Fruit fly (Drosophila melanogaster) whole organism, embryonic: ENCODE results near the gene Obp99c.

ENCODE experiments used
- CG10366 ChIP-seq: fragments of 200-800 bp; sonication (Bioruptor generic); IDR thresholded peaks from 2 replicates; pipeline ENCODE4 v1.3.6; 2022; ENCODE audit warnings: missing biosample characterization, missing genetic modification characterization
- CG11696 ChIP-seq: fragments of 200-800 bp; sonication (Bioruptor generic); IDR thresholded peaks from 2 replicates; pipeline ENCODE4 v1.3.6; 2022; ENCODE audit warnings: missing biosample characterization, missing genetic modification characterization
- CG12104 ChIP-seq: fragments of 200-800 bp; sonication (Bioruptor generic); optimal IDR thresholded peaks from 3 replicates; lab custom pipeline; 2016; ENCODE audit warnings: missing biosample characterization, missing genetic modification characterization
- CG12769 ChIP-seq: fragments of 200-800 bp; sonication (Bioruptor generic); optimal IDR thresholded peaks from 2 replicates; lab custom pipeline; 2019; ENCODE audit warnings: missing biosample characterization, mild to moderate bottlenecking, missing genetic modification characterization, moderate library complexity
- CG12942 ChIP-seq: fragments of 200-800 bp; sonication (Bioruptor generic); optimal IDR thresholded peaks from 3 replicates; lab custom pipeline; 2016; ENCODE audit warnings: missing biosample characterization, missing genetic modification characterization
- CG13624 ChIP-seq: fragments of 200-800 bp; sonication (Bioruptor generic); optimal IDR thresholded peaks from 2 replicates; lab custom pipeline; 2016; ENCODE audit warnings: missing biosample characterization, missing genetic modification characterization
- CG14860 ChIP-seq: fragments of 200-800 bp; sonication (Bioruptor generic); IDR thresholded peaks from 3 replicates; pipeline ENCODE4 v1.3.6; 2022; ENCODE audit warnings: missing biosample characterization, missing genetic modification characterization; ENCODE audit not compliant: partially characterized antibody
- CG15011 ChIP-seq: fragments of 200-800 bp; sonication (Bioruptor generic); optimal IDR thresholded peaks from 3 replicates; lab custom pipeline; 2018; ENCODE audit warnings: missing biosample characterization, mild to moderate bottlenecking, missing genetic modification characterization
- CG15601 ChIP-seq: fragments of 200-800 bp; sonication (Bioruptor generic); optimal IDR thresholded peaks from 3 replicates; lab custom pipeline; 2019; ENCODE audit warnings: missing biosample characterization, mild to moderate bottlenecking, missing genetic modification characterization, moderate library complexity
- CG1602 ChIP-seq: fragments of 200-800 bp; sonication (Bioruptor generic); optimal IDR thresholded peaks from 3 replicates; lab custom pipeline; 2016; ENCODE audit warnings: missing biosample characterization, missing genetic modification characterization
- CG1647 ChIP-seq: fragments of 200-800 bp; sonication (Bioruptor generic); optimal IDR thresholded peaks from 3 replicates; lab custom pipeline; 2016; ENCODE audit warnings: missing biosample characterization, missing genetic modification characterization
- CG17361 ChIP-seq: fragments of 200-800 bp; sonication (Bioruptor generic); IDR thresholded peaks from 3 replicates; pipeline ENCODE4 v1.3.6; 2022; ENCODE audit warnings: missing biosample characterization, missing genetic modification characterization
- CG17829 ChIP-seq: fragments of 200-800 bp; optimal IDR thresholded peaks from 2 replicates; lab custom pipeline; 2019; ENCODE audit warnings: missing biosample characterization, mild to moderate bottlenecking, missing genetic modification characterization, moderate library complexity
- CG18011 ChIP-seq: fragments of 200-800 bp; sonication (Bioruptor generic); optimal IDR thresholded peaks from 2 replicates; lab custom pipeline; 2017; ENCODE audit warnings: missing biosample characterization, missing genetic modification characterization, mild to moderate bottlenecking, moderate library complexity, missing genotype
- CG2199 ChIP-seq: fragments of 200-800 bp; sonication (Bioruptor generic); IDR thresholded peaks from 3 replicates; pipeline ENCODE4 v1.3.6; 2022; ENCODE audit warnings: missing biosample characterization, missing genetic modification characterization
- CG3065 ChIP-seq: fragments of 200-800 bp; sonication (Bioruptor generic); optimal IDR thresholded peaks from 2 replicates; lab custom pipeline; 2016; ENCODE audit warnings: missing biosample characterization, missing genetic modification characterization
- CG4282 ChIP-seq: fragments of 200-800 bp; sonication (Bioruptor generic); optimal IDR thresholded peaks from 2 replicates; lab custom pipeline; 2016; ENCODE audit warnings: missing biosample characterization, missing genetic modification characterization
- CG4854 ChIP-seq: fragments of 200-800 bp; sonication (Bioruptor generic); optimal IDR thresholded peaks from 2 replicates; lab custom pipeline; 2016; ENCODE audit warnings: missing biosample characterization, missing genetic modification characterization, inconsistent platforms
- CG6175 ChIP-seq: fragments of 200-800 bp; sonication (Bioruptor generic); IDR thresholded peaks from 3 replicates; pipeline ENCODE4 v1.3.6; 2022; ENCODE audit warnings: missing biosample characterization, missing genetic modification characterization
- CG8290 ChIP-seq, 3 experiments: fragments of 200-800 bp; sonication (Bioruptor generic); optimal IDR thresholded peaks; 2 replicates each; lab custom pipeline; 2016 to 2019; ENCODE audit warnings: missing biosample characterization in 3 of 3, missing genetic modification characterization in 3 of 3, mild to moderate bottlenecking in 2 of 3, moderate library complexity in 1 of 3
- CG8388 ChIP-seq: fragments of 200-800 bp; sonication (Bioruptor generic); optimal IDR thresholded peaks from 2 replicates; lab custom pipeline; 2019; ENCODE audit warnings: missing biosample characterization, mild to moderate bottlenecking, missing genetic modification characterization, moderate library complexity
- CG9609 ChIP-seq: fragments of 200-800 bp; sonication (Bioruptor generic); optimal IDR thresholded peaks from 3 replicates; lab custom pipeline; 2016; ENCODE audit warnings: missing biosample characterization, missing genetic modification characterization
- Doc3 ChIP-seq: fragments of 200-800 bp; sonication (Bioruptor generic); IDR thresholded peaks from 3 replicates; pipeline ENCODE4 v1.3.6; 2022; ENCODE audit warnings: missing biosample characterization, missing genetic modification characterization; ENCODE audit not compliant: partially characterized antibody
- HLH4C ChIP-seq: fragments of 200-800 bp; sonication (Bioruptor generic); IDR thresholded peaks from 3 replicates; pipeline ENCODE4 v1.3.6; 2022; ENCODE audit warnings: missing biosample characterization, missing genetic modification characterization; ENCODE audit not compliant: partially characterized antibody
- HLHmδ ChIP-seq: fragments of 200-800 bp; sonication (Bioruptor generic); optimal IDR thresholded peaks from 2 replicates; lab custom pipeline; 2018; ENCODE audit warnings: missing biosample characterization, mild to moderate bottlenecking, missing genetic modification characterization, moderate library complexity
- Hmx ChIP-seq: fragments of 200-800 bp; sonication (Bioruptor generic); optimal IDR thresholded peaks from 2 replicates; lab custom pipeline; 2016; ENCODE audit warnings: missing biosample characterization, missing genetic modification characterization
- Hr3 ChIP-seq: fragments of 200-800 bp; sonication (Bioruptor generic); optimal IDR thresholded peaks from 3 replicates; lab custom pipeline; 2016; ENCODE audit warnings: missing biosample characterization, missing genetic modification characterization
- Hr51 ChIP-seq, 2 experiments: fragments of 200-800 bp; sonication (Bioruptor generic); optimal IDR thresholded peaks; 2 replicates in 1 of 2; 3 replicates in 1 of 2; lab custom pipeline; 2016 to 2018; ENCODE audit warnings: missing biosample characterization in 2 of 2, missing genetic modification characterization in 2 of 2, mild to moderate bottlenecking in 1 of 2, moderate library complexity in 1 of 2
- Hr78 ChIP-seq, 2 experiments: fragments of 200-800 bp in 1 of 2; fragments of >200 bp in 1 of 2; sonication (Bioruptor generic) in 1 of 2; optimal IDR thresholded peaks; 2 replicates each; lab custom pipeline; 2017 to 2019; ENCODE audit warnings: missing biosample characterization in 2 of 2, missing genetic modification characterization in 2 of 2, mild to moderate bottlenecking in 1 of 2, moderate library complexity in 1 of 2
- Lim3 ChIP-seq: fragments of 200-800 bp; sonication (Bioruptor generic); IDR thresholded peaks from 2 replicates; pipeline ENCODE4 v1.3.6; 2022; ENCODE audit warnings: missing biosample characterization, missing genetic modification characterization
- NFAT ChIP-seq: fragments of 200-800 bp; sonication (Bioruptor generic); IDR thresholded peaks from 2 replicates; pipeline ENCODE4 v1.3.6; 2022; ENCODE audit warnings: missing biosample characterization, missing genetic modification characterization
- Ptx1 ChIP-seq: fragments of 200-800 bp; sonication (Bioruptor generic); IDR thresholded peaks from 2 replicates; pipeline ENCODE4 v1.3.6; 2022; ENCODE audit warnings: missing biosample characterization, missing genetic modification characterization
- Vsx1 ChIP-seq: fragments of 200-800 bp; sonication (Bioruptor generic); optimal IDR thresholded peaks from 2 replicates; lab custom pipeline; 2017; ENCODE audit warnings: missing biosample characterization, mild to moderate bottlenecking, missing genetic modification characterization, missing genetic modification reagents
- Xrp1 ChIP-seq: fragments of 200-800 bp; sonication (Bioruptor generic); IDR thresholded peaks from 2 replicates; pipeline ENCODE4 v1.3.6; 2022; ENCODE audit warnings: missing biosample characterization, missing genetic modification characterization
- ac ChIP-seq: fragments of 200-800 bp; sonication (Bioruptor generic); optimal IDR thresholded peaks from 3 replicates; lab custom pipeline; 2017; ENCODE audit warnings: missing biosample characterization, mild to moderate bottlenecking, missing genetic modification characterization
- amos ChIP-seq: fragments of 200-800 bp; sonication (Bioruptor generic); IDR thresholded peaks from 2 replicates; pipeline ENCODE4 v1.3.6; 2022; ENCODE audit warnings: missing biosample characterization, missing genetic modification characterization; ENCODE audit not compliant: partially characterized antibody
- ash1 ChIP-seq: fragments of 200-800 bp; sonication (Bioruptor generic); optimal IDR thresholded peaks from 2 replicates; lab custom pipeline; 2018; ENCODE audit warnings: missing biosample characterization, mild to moderate bottlenecking, missing genetic modification characterization
- az2 ChIP-seq: fragments of 200-800 bp; sonication (Bioruptor generic); optimal IDR thresholded peaks from 3 replicates; lab custom pipeline; 2016; ENCODE audit warnings: missing biosample characterization, missing genetic modification characterization
- da ChIP-seq: fragments of 200-800 bp; sonication (Bioruptor generic); optimal IDR thresholded peaks from 2 replicates; lab custom pipeline; 2016; ENCODE audit warnings: missing biosample characterization, missing genetic modification characterization
- dimm ChIP-seq: fragments of 200-800 bp; sonication (Bioruptor generic); IDR thresholded peaks from 2 replicates; pipeline ENCODE4 v1.3.6; 2022; ENCODE audit warnings: missing biosample characterization, missing genetic modification characterization
- insv ChIP-seq, 2 experiments: fragments of 200-800 bp; sonication (Bioruptor generic); optimal IDR thresholded peaks; 3 replicates each; lab custom pipeline; 2016 to 2018; ENCODE audit warnings: missing biosample characterization in 2 of 2, missing genetic modification characterization in 2 of 2
- inv ChIP-seq: fragments of 200-800 bp; sonication (Bioruptor generic); IDR thresholded peaks from 2 replicates; pipeline ENCODE4 v1.3.6; 2022; ENCODE audit warnings: missing biosample characterization, missing genetic modification characterization; ENCODE audit not compliant: partially characterized antibody
- jumu ChIP-seq: fragments of 200-800 bp; sonication (Bioruptor generic); optimal IDR thresholded peaks from 3 replicates; lab custom pipeline; 2016; ENCODE audit warnings: missing biosample characterization, missing genetic modification characterization
- nerfin-1 ChIP-seq: fragments of 200-800 bp; sonication (Bioruptor generic); optimal IDR thresholded peaks from 3 replicates; lab custom pipeline; 2019; ENCODE audit warnings: missing biosample characterization, mild to moderate bottlenecking, missing genetic modification characterization, moderate library complexity
- pan ChIP-seq, 4 experiments: fragments of >200 bp in 3 of 4; fragments of 200-800 bp in 1 of 4; sonication (Bioruptor generic) in 1 of 4; optimal IDR thresholded peaks in 3 of 4; IDR thresholded peaks in 1 of 4; 2 replicates each; pipeline versions ENCODE4 v1.3.6 to Lab custom; 2017 to 2022; ENCODE audit warnings: missing biosample characterization in 2 of 4, missing genetic modification characterization in 2 of 4, mixed read lengths in 1 of 4
- phol ChIP-seq: fragments of 200-800 bp; sonication (Bioruptor generic); optimal IDR thresholded peaks from 3 replicates; lab custom pipeline; 2018; ENCODE audit warnings: missing biosample characterization, mild to moderate bottlenecking, missing genetic modification characterization, moderate library complexity
- schlank ChIP-seq: fragments of 200-800 bp; sonication (Bioruptor generic); optimal IDR thresholded peaks from 2 replicates; lab custom pipeline; 2018; ENCODE audit warnings: missing biosample characterization, mild to moderate bottlenecking, missing genetic modification characterization
- twi ChIP-seq: fragments of 200-800 bp; optimal IDR thresholded peaks from 2 replicates; lab custom pipeline; 2019; ENCODE audit warnings: missing biosample characterization, mild to moderate bottlenecking, missing genetic modification characterization, moderate library complexity

Obp99c gene

dm6 chr3R:29716782-29717317 is 27.7 kb upstream of the Obp99c start, which contains the start of gene Obp99b (continued):
- no peak for TF ChIP-seq Lim3 (GFP tag; lab: Robert Waterston, UW)
- TF ChIP-seq Hr51 (GFP tag; optimal IDR thresholded peaks at IDR 0.05; lab: Kevin White, UChicago): peak; percentile 42 to 66
- TF ChIP-seq ac (GFP tag; lab: Kevin White, UChicago): peak; percentile 83
- peak; percentile 76 for TF ChIP-seq CG9609 (GFP tag; lab: Kevin White, UChicago)
- peak; percentile 68; the same call in 2 of the 3 replicates for TF ChIP-seq CG6175 (GFP tag; lab: Robert Waterston, UW)
- TF ChIP-seq CG3065 (GFP tag; lab: Kevin White, UChicago): peak; percentile 42
- peak; percentile 90 for TF ChIP-seq NFAT
- TF ChIP-seq CG8388 (GFP tag; lab: Kevin White, UChicago): peak; percentile 53
- peak; percentile 73 for TF ChIP-seq Xrp1
- peak; percentile 45 for TF ChIP-seq CG12769 (tag; lab: Kevin White, UChicago)
- no peak for TF ChIP-seq ash1
- peak; percentile 77 for TF ChIP-seq CG17829 (tag; lab: Kevin White, UChicago)
- TF ChIP-seq Hr78 (GFP tag; optimal IDR thresholded peaks at IDR 0.05; lab: Kevin White, UChicago): no peak
- no peak for TF ChIP-seq HLH4C (GFP tag; lab: Robert Waterston, UW)
- TF ChIP-seq CG11696 (GFP tag; lab: Robert Waterston, UW): peak; percentile 61
- peak; percentile 63 for TF ChIP-seq CG12104 (GFP tag; lab: Kevin White, UChicago)
- no peak for TF ChIP-seq amos (GFP tag; lab: Robert Waterston, UW)
- no peak for TF ChIP-seq dimm (GFP tag; lab: Robert Waterston, UW)
- TF ChIP-seq CG4854 (GFP tag; lab: Kevin White, UChicago): peak; percentile 66
- TF ChIP-seq twi (tag; lab: Kevin White, UChicago): peak; percentile 53
- TF ChIP-seq HLHmδ: peak; percentile 99
- peak; percentile 14 for TF ChIP-seq CG4282 (GFP tag; lab: Kevin White, UChicago)
- peak; percentile 60 for TF ChIP-seq CG12942 (GFP tag; lab: Kevin White, UChicago)
- TF ChIP-seq CG10366 (GFP tag; lab: Robert Waterston, UW): peak; percentile 71
- peak; percentile 39; the same call in 2 of the 3 replicates for TF ChIP-seq CG17361 (GFP tag; lab: Robert Waterston, UW)
- TF ChIP-seq phol (tag; lab: Kevin White, UChicago): peak; percentile 51
- peak; percentile 60 for TF ChIP-seq Hr3 (GFP tag; lab: Kevin White, UChicago)
- no peak for TF ChIP-seq inv (GFP tag; lab: Robert Waterston, UW)
- no peak for TF ChIP-seq Doc3 (GFP tag; lab: Robert Waterston, UW)
- TF ChIP-seq schlank (tag; lab: Kevin White, UChicago): peak; percentile 55
- TF ChIP-seq CG14860 (GFP tag; lab: Robert Waterston, UW): no peak
- peak; percentile 51 for TF ChIP-seq nerfin-1 (tag; lab: Kevin White, UChicago)
- TF ChIP-seq CG2199 (GFP tag; lab: Robert Waterston, UW): peak; percentile 95
- TF ChIP-seq insv (GFP tag; optimal IDR thresholded peaks at IDR 0.05; lab: Kevin White, UChicago): peak in 1 of 2 experiments; percentile 43
- peak; percentile 52 for TF ChIP-seq jumu (GFP tag; lab: Kevin White, UChicago)
- TF ChIP-seq Vsx1 (GFP tag; lab: Kevin White, UChicago): peak; percentile 69
- peak; percentile 44 for TF ChIP-seq CG8290 (GFP tag; optimal IDR thresholded peaks at IDR 0.05; lab: Kevin White, UChicago)
- TF ChIP-seq CG8290 (tag; optimal IDR thresholded peaks at IDR 0.05; lab: Kevin White, UChicago): peak; percentile 73 to 87
- TF ChIP-seq Hmx: no peak
- peak; percentile 73 for TF ChIP-seq CG13624 (GFP tag; lab: Kevin White, UChicago)
- TF ChIP-seq da (GFP tag; lab: Kevin White, UChicago): peak; percentile 25
- peak; percentile 50 for TF ChIP-seq CG1602 (GFP tag; lab: Kevin White, UChicago)
- TF ChIP-seq az2 (GFP tag; lab: Kevin White, UChicago): peak; percentile 85
- peak; percentile 48 for TF ChIP-seq CG15011 (GFP tag; lab: Kevin White, UChicago)
- peak; percentile 72 for TF ChIP-seq Ptx1
- TF ChIP-seq CG1647 (GFP tag; lab: Kevin White, UChicago): peak; percentile 8
- TF ChIP-seq CG18011 (GFP tag; lab: Kevin White, UChicago): peak; percentile 62
- no peak for TF ChIP-seq pan (optimal IDR thresholded peaks at IDR 0.05; lab: Kevin White, UChicago)
- TF ChIP-seq pan (GFP tag; optimal IDR thresholded peaks at IDR 0.05 in 1 of 2, IDR thresholded peaks at IDR 0.05 in 1 of 2): peak in 1 of 2 experiments; percentile 84
- peak; percentile 62 for TF ChIP-seq CG15601 (tag; lab: Kevin White, UChicago)
